Fruit fly (Drosophila melanogaster) whole organism, embryonic: ENCODE results near the gene IntS4.
A peak's percentile ranks its signal among the peaks of the same experiment; 100 is the strongest.

Experiments used
- Atf6 ChIP-seq: fragments of 200-800 bp; sonication (Bioruptor generic); IDR thresholded peaks from 2 replicates; pipeline ENCODE4 v1.3.6; 2022; ENCODE audit warnings: missing biosample characterization, missing genetic modification characterization
- B-H1 ChIP-seq: fragments of 200-800 bp; sonication (Bioruptor generic); IDR thresholded peaks from 3 replicates; pipeline ENCODE4 v1.3.6; 2022; ENCODE audit warnings: missing biosample characterization, missing genetic modification characterization
- Bgb ChIP-seq: fragments of 200-800 bp; sonication (Bioruptor generic); IDR thresholded peaks from 2 replicates; pipeline ENCODE4 v1.3.6; 2022; ENCODE audit warnings: missing biosample characterization, missing genetic modification characterization; ENCODE audit not compliant: partially characterized antibody
- BtbVII ChIP-seq: fragments of 200-800 bp; sonication (Bioruptor generic); optimal IDR thresholded peaks from 3 replicates; lab custom pipeline; 2017; ENCODE audit warnings: missing biosample characterization, mild to moderate bottlenecking, missing genetic modification characterization
- CG10147 ChIP-seq: fragments of 200-800 bp; sonication (Bioruptor generic); optimal IDR thresholded peaks from 2 replicates; lab custom pipeline; 2019; ENCODE audit warnings: missing biosample characterization, mild to moderate bottlenecking, missing genetic modification characterization, moderate library complexity
- CG10209 ChIP-seq: fragments of 200-800 bp; sonication (Bioruptor generic); optimal IDR thresholded peaks from 3 replicates; lab custom pipeline; 2017; ENCODE audit warnings: missing biosample characterization, mild to moderate bottlenecking, missing genetic modification characterization, missing genetic modification reagents
- CG10267 ChIP-seq: fragments of 200-800 bp; sonication (Bioruptor generic); optimal IDR thresholded peaks from 2 replicates; lab custom pipeline; 2018; ENCODE audit warnings: missing biosample characterization, mild to moderate bottlenecking, missing genetic modification characterization, moderate library complexity
- CG11695 ChIP-seq: fragments of 200-800 bp; sonication (Bioruptor generic); IDR thresholded peaks from 3 replicates; pipeline ENCODE4 v1.3.6; 2022; ENCODE audit warnings: missing biosample characterization, missing genetic modification characterization
- CG12104 ChIP-seq: fragments of 200-800 bp; sonication (Bioruptor generic); optimal IDR thresholded peaks from 3 replicates; lab custom pipeline; 2016; ENCODE audit warnings: missing biosample characterization, missing genetic modification characterization
- CG12299 ChIP-seq: fragments of 200-800 bp; sonication (Bioruptor generic); optimal IDR thresholded peaks from 2 replicates; lab custom pipeline; 2018; ENCODE audit warnings: missing biosample characterization, mild to moderate bottlenecking, missing genetic modification characterization
- CG12391 ChIP-seq: fragments of 200-800 bp; sonication (Bioruptor generic); optimal IDR thresholded peaks from 3 replicates; lab custom pipeline; 2018; ENCODE audit warnings: missing biosample characterization, mild to moderate bottlenecking, missing genetic modification characterization, moderate library complexity
- CG1529 ChIP-seq: fragments of 200-800 bp; sonication (Bioruptor generic); optimal IDR thresholded peaks from 3 replicates; lab custom pipeline; 2018; ENCODE audit warnings: missing biosample characterization, missing genetic modification characterization
- CG16815 ChIP-seq: fragments of 200-800 bp; sonication (Bioruptor generic); optimal IDR thresholded peaks from 3 replicates; lab custom pipeline; 2017; ENCODE audit warnings: missing biosample characterization, mild to moderate bottlenecking, missing genetic modification characterization
- CG16863 ChIP-seq: fragments of 200-800 bp; sonication (Bioruptor generic); optimal IDR thresholded peaks from 3 replicates; lab custom pipeline; 2016; ENCODE audit warnings: missing biosample characterization, missing genetic modification characterization
- CG2120 ChIP-seq: fragments of 200-800 bp; sonication (Bioruptor generic); optimal IDR thresholded peaks from 3 replicates; lab custom pipeline; 2016; ENCODE audit warnings: missing biosample characterization, missing genetic modification characterization
- CG31365 ChIP-seq: fragments of 200-800 bp; sonication (Bioruptor generic); optimal IDR thresholded peaks from 2 replicates; lab custom pipeline; 2018; ENCODE audit warnings: missing biosample characterization, mild to moderate bottlenecking, missing genetic modification characterization
- CG34422 ChIP-seq: fragments of 200-800 bp; sonication (Bioruptor generic); IDR thresholded peaks from 3 replicates; pipeline ENCODE4 v1.3.6; 2022; ENCODE audit warnings: missing biosample characterization, missing genetic modification characterization
- CG4282 ChIP-seq: fragments of 200-800 bp; sonication (Bioruptor generic); optimal IDR thresholded peaks from 2 replicates; lab custom pipeline; 2016; ENCODE audit warnings: missing biosample characterization, missing genetic modification characterization
- CG43689 ChIP-seq: fragments of 200-800 bp; sonication (Bioruptor generic); IDR thresholded peaks from 2 replicates; pipeline ENCODE4 v1.3.6; 2022; ENCODE audit warnings: missing biosample characterization, missing genetic modification characterization
- CG6689 ChIP-seq: fragments of 200-800 bp; sonication (Bioruptor generic); IDR thresholded peaks from 2 replicates; pipeline ENCODE4 v1.3.6; 2022; ENCODE audit warnings: missing biosample characterization, missing genetic modification characterization
- CG6765 ChIP-seq: fragments of 200-800 bp; sonication (Bioruptor generic); optimal IDR thresholded peaks from 3 replicates; lab custom pipeline; 2017; ENCODE audit warnings: missing biosample characterization, mild to moderate bottlenecking, missing genetic modification characterization
- CG7372 ChIP-seq: fragments of 200-800 bp; sonication (Bioruptor generic); IDR thresholded peaks from 2 replicates; pipeline ENCODE4 v1.3.6; 2022; ENCODE audit warnings: missing biosample characterization, missing genetic modification characterization
- CG7786 ChIP-seq: fragments of 200-800 bp; sonication (Bioruptor generic); optimal IDR thresholded peaks from 2 replicates; lab custom pipeline; 2016; ENCODE audit warnings: missing biosample characterization, missing genetic modification characterization
- CG7963 ChIP-seq: fragments of 200-800 bp; sonication (Bioruptor generic); IDR thresholded peaks from 3 replicates; pipeline ENCODE4 v1.3.6; 2022; ENCODE audit warnings: missing biosample characterization, missing genetic modification characterization; ENCODE audit not compliant: partially characterized antibody
- CG7987 ChIP-seq: fragments of 200-800 bp; sonication (Bioruptor generic); optimal IDR thresholded peaks from 2 replicates; lab custom pipeline; 2018; ENCODE audit warnings: missing biosample characterization, mild to moderate bottlenecking, missing genetic modification characterization, moderate library complexity
- CG9817 ChIP-seq: fragments of 200-800 bp; sonication (Bioruptor generic); optimal IDR thresholded peaks from 2 replicates; lab custom pipeline; 2018; ENCODE audit warnings: missing biosample characterization, mild to moderate bottlenecking, missing genetic modification characterization, moderate library complexity
- Camta ChIP-seq: fragments of 200-800 bp; sonication (Bioruptor generic); optimal IDR thresholded peaks from 2 replicates; lab custom pipeline; 2016; ENCODE audit warnings: missing biosample characterization, missing genetic modification characterization
- Hand ChIP-seq: fragments of 200-800 bp; sonication (Bioruptor generic); optimal IDR thresholded peaks from 2 replicates; lab custom pipeline; 2017; ENCODE audit warnings: mild to moderate bottlenecking, missing biosample characterization, missing genetic modification reagents, missing genetic modification characterization
- Hr51 ChIP-seq, 2 experiments: fragments of 200-800 bp; sonication (Bioruptor generic); optimal IDR thresholded peaks; 2 replicates in 1 of 2; 3 replicates in 1 of 2; lab custom pipeline; 2016 to 2018; ENCODE audit warnings: missing biosample characterization in 2 of 2, missing genetic modification characterization in 2 of 2, mild to moderate bottlenecking in 1 of 2, moderate library complexity in 1 of 2
- Hsf ChIP-seq: fragments of 200-800 bp; sonication (Bioruptor generic); optimal IDR thresholded peaks from 3 replicates; lab custom pipeline; 2016; ENCODE audit warnings: missing biosample characterization, missing genetic modification characterization
- NC2α ChIP-seq: fragments of 200-800 bp; sonication (Bioruptor generic); optimal IDR thresholded peaks from 2 replicates; lab custom pipeline; 2016; ENCODE audit warnings: missing biosample characterization, missing genetic modification characterization
- Neu2 ChIP-seq: fragments of 200-800 bp; sonication (Bioruptor generic); optimal IDR thresholded peaks from 3 replicates; lab custom pipeline; 2016; ENCODE audit warnings: missing biosample characterization, missing genetic modification characterization, borderline replicate concordance
- NfI ChIP-seq: fragments of 200-800 bp; sonication (Bioruptor generic); optimal IDR thresholded peaks from 3 replicates; lab custom pipeline; 2018; ENCODE audit warnings: missing biosample characterization, mild to moderate bottlenecking, missing genetic modification characterization, moderate library complexity
- Optix ChIP-seq: fragments of 200-800 bp; sonication (Bioruptor generic); IDR thresholded peaks from 3 replicates; pipeline ENCODE4 v1.3.6; 2022; ENCODE audit warnings: missing biosample characterization, missing genetic modification characterization
- croc ChIP-seq: fragments of 200-800 bp; sonication (Bioruptor generic); conservative IDR thresholded peaks from 3 replicates; pipeline ENCODE4 v1.3.6; 2022; ENCODE audit warnings: missing biosample characterization, missing genetic modification characterization
- disco-r ChIP-seq: fragments of 200-800 bp; sonication (Bioruptor generic); optimal IDR thresholded peaks from 2 replicates; lab custom pipeline; 2016; ENCODE audit warnings: missing biosample characterization, missing genetic modification characterization
- ems ChIP-seq: fragments of 200-800 bp; sonication (Bioruptor generic); optimal IDR thresholded peaks from 3 replicates; lab custom pipeline; 2016; ENCODE audit warnings: missing biosample characterization, missing genetic modification characterization
- fd3F ChIP-seq: fragments of 200-800 bp; sonication (Bioruptor generic); optimal IDR thresholded peaks from 2 replicates; lab custom pipeline; 2018; ENCODE audit warnings: missing biosample characterization, mild to moderate bottlenecking, missing genetic modification characterization, moderate library complexity
- klu ChIP-seq: fragments of 200-800 bp; sonication (Bioruptor generic); IDR thresholded peaks from 2 replicates; pipeline ENCODE4 v1.3.6; 2022; ENCODE audit warnings: missing biosample characterization, missing genetic modification characterization
- kni ChIP-seq: fragments of 200-800 bp; sonication (Bioruptor generic); optimal IDR thresholded peaks from 3 replicates; lab custom pipeline; 2017; ENCODE audit warnings: mild to moderate bottlenecking, missing biosample characterization, missing genetic modification reagents, missing genetic modification characterization
- luna ChIP-seq: fragments of 200-800 bp; sonication (Bioruptor generic); optimal IDR thresholded peaks from 2 replicates; lab custom pipeline; 2016; ENCODE audit warnings: missing biosample characterization, missing genetic modification characterization
- nau ChIP-seq: fragments of 200-800 bp; sonication (Bioruptor generic); optimal IDR thresholded peaks from 3 replicates; lab custom pipeline; 2017; ENCODE audit warnings: missing biosample characterization, mild to moderate bottlenecking, missing genetic modification characterization, missing genetic modification reagents
- org-1 ChIP-seq: fragments of 200-800 bp; sonication (Bioruptor generic); optimal IDR thresholded peaks from 2 replicates; lab custom pipeline; 2017; ENCODE audit warnings: missing biosample characterization, missing genetic modification characterization
- otp ChIP-seq: fragments of 200-800 bp; sonication (Bioruptor generic); IDR thresholded peaks from 3 replicates; pipeline ENCODE4, ENCODE4 v1.3.6; 2022; ENCODE audit warnings: missing biosample characterization, missing genetic modification characterization
- pb ChIP-seq: fragments of 200-800 bp; sonication (Bioruptor generic); optimal IDR thresholded peaks from 3 replicates; lab custom pipeline; 2016; ENCODE audit warnings: missing biosample characterization, missing genetic modification characterization
- pzg ChIP-seq: fragments of 200-800 bp; sonication (Bioruptor generic); optimal IDR thresholded peaks from 3 replicates; lab custom pipeline; 2018; ENCODE audit warnings: missing biosample characterization, mild to moderate bottlenecking, missing genetic modification characterization, moderate library complexity
- repo ChIP-seq: fragments of 200-800 bp; sonication (Bioruptor generic); optimal IDR thresholded peaks from 2 replicates; lab custom pipeline; 2016; ENCODE audit warnings: missing biosample characterization, missing genetic modification characterization
- slp2 ChIP-seq: fragments of 200-800 bp; sonication (Bioruptor generic); optimal IDR thresholded peaks from 2 replicates; lab custom pipeline; 2016; ENCODE audit warnings: missing biosample characterization, missing genetic modification characterization
- zf30C ChIP-seq: fragments of 200-800 bp; sonication (Bioruptor generic); optimal IDR thresholded peaks from 3 replicates; lab custom pipeline; 2018; ENCODE audit warnings: missing biosample characterization, mild to moderate bottlenecking, missing genetic modification characterization

IntS4 gene

DNA sequence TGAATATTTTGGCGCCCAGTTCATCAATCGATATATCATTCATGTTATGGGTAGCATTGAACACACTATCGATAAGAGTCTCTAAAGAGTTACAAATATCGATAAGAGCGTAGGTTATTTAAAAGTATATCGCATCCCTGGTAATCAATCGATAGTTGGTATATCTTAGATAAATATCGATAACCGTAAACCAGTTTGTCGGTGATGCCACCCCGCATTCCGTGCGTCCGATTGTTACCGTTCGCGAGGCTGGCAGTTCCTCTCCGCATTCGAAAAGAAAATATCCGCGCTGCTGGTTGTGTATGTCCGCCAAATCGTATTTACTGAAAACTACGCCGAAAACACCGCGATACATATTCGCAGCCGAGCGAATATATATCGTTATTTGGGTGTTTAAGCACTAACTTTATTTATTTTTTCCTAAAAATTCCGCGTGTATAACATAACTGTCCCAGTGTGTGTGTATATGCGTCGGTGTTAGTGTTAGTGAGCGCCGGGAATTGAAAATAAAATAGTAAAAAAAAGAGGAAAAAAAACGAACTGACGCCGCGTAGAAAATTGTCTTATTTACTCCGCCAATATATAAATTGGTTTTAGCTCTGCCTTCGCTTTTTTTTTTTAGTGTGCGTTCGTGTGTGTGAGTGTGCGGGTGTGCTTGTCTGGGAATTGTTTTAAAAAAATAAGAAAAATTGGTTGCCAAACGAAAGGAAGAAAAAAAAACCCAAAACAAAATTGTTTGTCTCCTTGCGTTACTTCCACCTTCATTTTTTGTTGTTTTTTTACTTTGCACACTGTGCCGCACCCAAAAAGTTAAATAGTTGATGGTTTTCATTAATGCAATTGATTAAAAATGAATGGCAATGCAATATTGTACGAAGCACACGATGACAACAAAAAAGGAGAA, 41.2 kb downstream of the IntS4 start, which contains the start of gene Nrg (continued):
- TF ChIP-seq CG7786 (GFP tag; lab: Kevin White, UChicago) = no peak
- peak; percentile 26 for TF ChIP-seq NfI (GFP tag; lab: Kevin White, UChicago)
- TF ChIP-seq CG43689 (GFP tag; lab: Robert Waterston, UW) = no peak
- TF ChIP-seq repo (GFP tag; lab: Kevin White, UChicago) = peak; percentile 31
- peak; percentile 57 for TF ChIP-seq CG7987 (GFP tag; lab: Kevin White, UChicago)
- peak; percentile 9 for TF ChIP-seq Hsf
- peak in 1 of 2 experiments; percentile 2 for TF ChIP-seq Hr51 (GFP tag; optimal IDR thresholded peaks at IDR 0.05; lab: Kevin White, UChicago)
- peak; percentile 78 for TF ChIP-seq CG10267 (tag; lab: Kevin White, UChicago)
- TF ChIP-seq CG9817 (tag; lab: Kevin White, UChicago) = no peak
- TF ChIP-seq CG34422 (GFP tag; lab: Robert Waterston, UW) = peak; percentile 73; the same call in 2 of the 3 replicates
- no peak for TF ChIP-seq zf30C (GFP tag; lab: Kevin White, UChicago)
- no peak for TF ChIP-seq CG11695 (GFP tag; lab: Robert Waterston, UW)
- peak; percentile 98 for TF ChIP-seq CG7963 (GFP tag; lab: Robert Waterston, UW)
- TF ChIP-seq pb (GFP tag; lab: Kevin White, UChicago) = no peak
- TF ChIP-seq CG7372 (GFP tag; lab: Robert Waterston, UW) = no peak
- TF ChIP-seq nau (GFP tag; lab: Kevin White, UChicago) = peak; percentile 22
- peak; percentile 20 for TF ChIP-seq ems (GFP tag; lab: Kevin White, UChicago)
- peak; percentile 14 for TF ChIP-seq luna (GFP tag; lab: Kevin White, UChicago)
- no peak for TF ChIP-seq BtbVII (GFP tag; lab: Kevin White, UChicago)
- peak; percentile 27 for TF ChIP-seq CG2120 (GFP tag; lab: Kevin White, UChicago)
- TF ChIP-seq org-1 (GFP tag; lab: Kevin White, UChicago) = no peak
- no peak for TF ChIP-seq CG16815 (GFP tag; lab: Kevin White, UChicago)
- TF ChIP-seq NC2α (GFP tag; lab: Kevin White, UChicago) = no peak
- TF ChIP-seq Neu2 (GFP tag; lab: Kevin White, UChicago) = no peak
- peak; percentile 59 for TF ChIP-seq CG12299 (tag; lab: Kevin White, UChicago)
- TF ChIP-seq CG6689 (GFP tag; lab: Robert Waterston, UW) = no peak
- no peak for TF ChIP-seq kni (GFP tag; lab: Kevin White, UChicago)
- TF ChIP-seq otp (GFP tag; lab: Robert Waterston, UW) = 0 out of 3 replicates have a peak, but pooled peaks have one; percentile 52
- TF ChIP-seq Optix = no peak
- no peak for TF ChIP-seq croc (GFP tag; lab: Robert Waterston, UW)
- TF ChIP-seq CG10209 (GFP tag; lab: Kevin White, UChicago) = no peak
- no peak for TF ChIP-seq CG6765 (GFP tag; lab: Kevin White, UChicago)
- no peak for TF ChIP-seq klu (GFP tag; lab: Robert Waterston, UW)
- no peak for TF ChIP-seq CG4282 (GFP tag; lab: Kevin White, UChicago)
- no peak for TF ChIP-seq CG31365 (tag; lab: Kevin White, UChicago)
- no peak for TF ChIP-seq Hand
- no peak for TF ChIP-seq CG16863 (GFP tag; lab: Kevin White, UChicago)
- no peak for TF ChIP-seq CG12104 (GFP tag; lab: Kevin White, UChicago)
- TF ChIP-seq fd3F (GFP tag; lab: Kevin White, UChicago) = no peak
- TF ChIP-seq B-H1 (GFP tag; lab: Robert Waterston, UW) = no peak
- peak; percentile 14; the same call in 1 of the 2 replicates for TF ChIP-seq Atf6
- peak; percentile 99 for TF ChIP-seq Bgb (GFP tag; lab: Robert Waterston, UW)
- TF ChIP-seq CG10147 (GFP tag; lab: Kevin White, UChicago) = no peak
- TF ChIP-seq Camta (GFP tag; lab: Kevin White, UChicago) = no peak
- peak; percentile 99 for TF ChIP-seq pzg (GFP tag; lab: Kevin White, UChicago)
- peak; percentile 44 for TF ChIP-seq CG12391
- no peak for TF ChIP-seq disco-r
- no peak for TF ChIP-seq slp2 (GFP tag; lab: Kevin White, UChicago)
- TF ChIP-seq CG1529 (GFP tag; lab: Kevin White, UChicago) = no peak
